Worm (Caenorhabditis elegans): ENCODE data around the gene his-31.
A peak's percentile ranks its signal among the peaks of the same experiment; 100 is the strongest.

The his-31 gene

DNA sequence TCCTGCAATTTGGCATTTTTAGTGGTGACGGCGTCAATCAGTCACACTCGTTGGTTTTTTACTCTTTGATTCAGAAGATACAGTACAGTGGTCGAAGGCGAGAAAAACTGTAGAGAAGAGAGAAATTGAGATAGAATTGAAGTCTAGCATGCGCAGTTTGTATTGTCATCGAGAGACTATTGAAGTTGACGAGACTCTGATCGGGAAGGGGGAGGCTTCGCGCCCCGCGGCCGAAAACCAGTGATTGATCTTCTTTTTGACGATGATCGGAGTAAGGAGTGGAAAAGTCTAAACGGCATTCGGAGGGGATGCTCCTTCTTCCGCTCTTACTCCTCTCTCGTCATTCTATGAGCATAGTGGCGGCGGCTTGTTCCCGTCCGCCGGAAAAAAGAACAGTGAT lies 31.9 kb downstream of the his-31 start (continued):
- TF ChIP-seq ceh-8 (GFP tag; optimal IDR thresholded peaks at IDR 0.05): no peak
- no peak for TF ChIP-seq ceh-88 (GFP tag; IDR thresholded peaks at IDR 0.05)
- no peak for TF ChIP-seq unc-130 (tag; optimal IDR thresholded peaks at IDR 0.05)
- peak; percentile 14 for TF ChIP-seq nhr-77 (tag; optimal IDR thresholded peaks at IDR 0.05)
- peak; percentile 47 for TF ChIP-seq nhr-71 (tag; optimal IDR thresholded peaks at IDR 0.05)
- no peak for TF ChIP-seq mdl-1 (tag; optimal IDR thresholded peaks at IDR 0.05)
- TF ChIP-seq fkh-8 (tag; optimal IDR thresholded peaks at IDR 0.05): no peak
- TF ChIP-seq fos-1 (tag; optimal IDR thresholded peaks at IDR 0.05): no peak
- no peak for TF ChIP-seq unc-86 (tag; optimal IDR thresholded peaks at IDR 0.05)
- TF ChIP-seq lin-15B (tag; optimal IDR thresholded peaks at IDR 0.05): no peak
- no peak for TF ChIP-seq egl-27 (tag; optimal IDR thresholded peaks at IDR 0.05)
- TF ChIP-seq elt-2 (tag; optimal IDR thresholded peaks at IDR 0.05): no peak
- no peak for TF ChIP-seq vab-15 (tag; optimal IDR thresholded peaks at IDR 0.05)
- peak in 4 of 6 experiments; percentile 17 to 65 (median 36) for TF ChIP-seq elt-3 (tag; optimal IDR thresholded peaks at IDR 0.05)
- peak; percentile 20 for TF ChIP-seq nhr-90 (tag; optimal IDR thresholded peaks at IDR 0.05; ENCODE audit: poor library complexity)
- no peak for TF ChIP-seq nhr-11 (tag; optimal IDR thresholded peaks at IDR 0.05)
- no peak for TF ChIP-seq zip-4 (GFP tag; optimal IDR thresholded peaks at IDR 0.05)
- no peak for TF ChIP-seq ztf-11 (tag; optimal IDR thresholded peaks at IDR 0.05)
- TF ChIP-seq sptf-1 (tag; optimal IDR thresholded peaks at IDR 0.05): no peak
- TF ChIP-seq lin-39 (tag; optimal IDR thresholded peaks at IDR 0.05): no peak
- TF ChIP-seq lin-35 (GFP tag; optimal IDR thresholded peaks at IDR 0.05): peak; percentile 5 to 59
- TF ChIP-seq xbp-1 (tag; optimal IDR thresholded peaks at IDR 0.05): no peak
- 0 out of 2 replicates have a peak, but pooled peaks have one; percentile 32 for TF ChIP-seq nhr-19 (GFP tag; conservative IDR thresholded peaks at IDR 0.05)

DNA sequence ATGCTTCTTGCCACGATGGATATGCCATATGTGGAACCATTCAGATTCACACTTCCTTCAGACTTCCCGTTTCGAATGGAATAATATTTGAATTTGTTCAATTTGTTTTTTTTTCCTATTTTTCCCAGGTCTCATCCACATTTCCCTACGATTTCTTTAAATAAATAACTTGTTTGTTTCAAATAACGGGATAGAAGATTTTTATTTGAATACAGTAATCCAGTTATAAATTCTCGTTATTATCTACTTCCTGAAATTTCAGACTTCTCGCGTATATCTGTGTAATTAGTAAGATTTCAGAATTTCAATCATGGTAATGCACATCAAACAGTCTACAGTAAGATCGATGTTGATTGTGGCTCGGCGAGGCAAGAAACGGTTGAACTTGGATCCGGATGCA lies 33.3 kb downstream of the his-31 start, which contains the start of gene F35H10.5:
F35H10.5 (plus strand) TSS at position 301 of the 400 bp plus-strand sequence.
- no peak for TF ChIP-seq dsc-1 (tag; optimal IDR thresholded peaks at IDR 0.05)
- no peak for TF ChIP-seq efl-1 (optimal IDR thresholded peaks at IDR 0.05)
- peak in 1 of 2 experiments; percentile 73 for TF ChIP-seq efl-1 (GFP tag; optimal IDR thresholded peaks at IDR 0.05 in 1 of 2)

ce11 chrIV:8299636-8300035 lies 34.1 kb downstream of the his-31 start, which contains the start of gene F35H10.6:
Gene F35H10.6, plus strand, starts transcription at chrIV:8299936.
- TF ChIP-seq isw-1 (GFP tag; IDR thresholded peaks at IDR 0.05): no peak
- TF ChIP-seq ztf-11 (tag; optimal IDR thresholded peaks at IDR 0.05): no peak
- TF ChIP-seq fkh-10 (GFP tag; optimal IDR thresholded peaks at IDR 0.05): no peak
- no peak for TF ChIP-seq pqm-1 (tag; optimal IDR thresholded peaks at IDR 0.05)
- no peak for TF ChIP-seq nhr-85 (tag)
- TF ChIP-seq blmp-1 (tag; optimal IDR thresholded peaks at IDR 0.05): no peak
- no peak for TF ChIP-seq vab-15 (tag; optimal IDR thresholded peaks at IDR 0.05)
- TF ChIP-seq tlp-1 (tag; optimal IDR thresholded peaks at IDR 0.05): no peak
- no peak for TF ChIP-seq Y116A8C.19 (tag; optimal IDR thresholded peaks at IDR 0.05; ENCODE audit: borderline replicate concordance)
- no peak for TF ChIP-seq efl-3 (GFP tag; optimal IDR thresholded peaks at IDR 0.05)
- no peak for TF ChIP-seq ceh-8 (GFP tag; optimal IDR thresholded peaks at IDR 0.05)

DNA sequence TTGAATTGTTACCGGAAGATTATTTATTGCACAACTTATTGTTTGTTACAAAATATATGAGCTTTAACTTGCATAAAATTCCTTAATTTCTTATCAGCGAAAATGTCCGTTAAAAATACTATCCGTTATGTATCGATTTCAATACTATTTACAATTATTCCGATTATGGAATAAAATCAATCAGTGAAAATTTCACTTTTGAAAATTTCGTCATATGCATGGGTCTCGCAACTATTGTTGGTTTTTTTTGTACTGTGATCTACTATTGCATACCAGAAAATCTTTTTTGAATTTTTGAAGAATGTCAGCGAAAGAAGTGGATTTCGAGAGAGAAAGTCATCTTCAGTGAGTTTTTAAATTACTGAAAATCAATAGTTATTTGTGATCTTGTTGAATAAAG lies 36.6 kb downstream of the his-31 start, which contains the start of gene nprl-3:
nprl-3 (plus strand) TSS at position 301 of the 400 bp plus-strand sequence.
- no peak for TF ChIP-seq nhr-19 (GFP tag; conservative IDR thresholded peaks at IDR 0.05)

DNA sequence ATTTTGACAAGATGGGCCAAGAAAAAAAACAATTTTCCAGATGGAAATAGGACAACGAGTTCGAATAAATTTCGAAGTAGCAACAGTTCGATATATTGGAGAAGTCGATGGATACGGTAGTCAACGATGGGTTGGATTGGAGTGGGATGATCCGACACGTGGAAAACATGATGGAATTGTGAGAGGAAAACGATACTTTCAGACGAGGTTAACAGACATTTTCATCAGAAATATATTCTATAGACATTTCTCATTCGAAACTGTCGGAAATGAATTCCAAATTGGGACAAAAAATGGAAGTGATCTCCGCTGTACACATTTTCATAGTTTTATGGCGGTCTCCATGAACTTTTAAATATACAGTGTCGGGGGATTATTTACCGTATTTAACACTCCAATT lies 39.1 kb downstream of the his-31 start, which contains the start of gene tbce-1:
tbce-1 (plus strand) TSS at position 41 of the 400 bp plus-strand sequence.
- TF ChIP-seq egl-27 (tag; optimal IDR thresholded peaks at IDR 0.05) (no peak), efl-1 (optimal IDR thresholded peaks at IDR 0.05) (no peak), efl-1 (GFP tag; optimal IDR thresholded peaks at IDR 0.05 in 1 of 2) (peak in 1 of 2 experiments; percentile 92)

Measured in whole organism, L1 larva.